Worm (Caenorhabditis elegans): ENCODE results near the gene D1014.13.

ce11 chrV:8178914-8179542 is 33.6 kb downstream of the D1014.13 start, which contains the start of gene srp-7:
- no peak for TF ChIP-seq nhr-76 (tag; optimal IDR thresholded peaks at IDR 0.05)
- TF ChIP-seq mep-1 (tag; optimal IDR thresholded peaks at IDR 0.05), result no peak
- TF ChIP-seq ceh-43 (GFP tag; optimal IDR thresholded peaks at IDR 0.05), result no peak
- no peak for TF ChIP-seq flh-1 (GFP tag; optimal IDR thresholded peaks at IDR 0.05)
- no peak for TF ChIP-seq lsy-2 (tag; optimal IDR thresholded peaks at IDR 0.05)
- TF ChIP-seq snpc-4 (tag; optimal IDR thresholded peaks at IDR 0.05), result no peak
- no peak for TF ChIP-seq elt-3 (tag; optimal IDR thresholded peaks at IDR 0.05)
- TF ChIP-seq blmp-1 (tag; optimal IDR thresholded peaks at IDR 0.05), result no peak

Data from whole organism, mixed stage, embryonic.